Worm (Caenorhabditis elegans): ENCODE measurements around the gene ifb-2.

ifb-2 gene

DNA sequence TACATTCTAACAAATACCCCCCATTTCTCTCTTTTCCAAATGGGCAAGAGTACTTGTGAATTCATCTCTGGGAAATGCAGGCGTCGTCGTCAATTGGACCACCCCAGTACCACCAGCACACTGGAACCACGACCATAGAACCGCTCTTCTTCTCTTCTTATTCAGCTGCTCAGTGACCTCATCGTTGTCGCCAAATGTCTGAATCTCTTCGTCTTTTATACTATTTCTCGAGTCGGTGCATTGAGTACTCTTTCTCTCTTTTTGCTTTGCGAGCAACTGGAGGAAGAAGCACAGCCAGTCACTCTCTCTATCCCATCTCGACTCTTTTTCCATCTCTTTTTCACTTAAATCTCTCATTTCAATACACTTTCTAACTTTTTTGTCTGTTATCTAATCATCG lies 29.9 kb downstream of the ifb-2 start (continued):
- no peak for TF ChIP-seq vab-15 (tag; optimal IDR thresholded peaks at IDR 0.05)
- peak; percentile 51 for TF ChIP-seq nhr-47 (tag; optimal IDR thresholded peaks at IDR 0.05)
- no peak for TF ChIP-seq blmp-1 (tag; optimal IDR thresholded peaks at IDR 0.05)
- no peak for TF ChIP-seq hlh-17 (GFP tag; optimal IDR thresholded peaks at IDR 0.05; ENCODE audit: borderline replicate concordance)
- TF ChIP-seq dsc-1 (tag; optimal IDR thresholded peaks at IDR 0.05), result no peak
- TF ChIP-seq nhr-90 (tag; optimal IDR thresholded peaks at IDR 0.05; ENCODE audit: poor library complexity), result no peak
- TF ChIP-seq unc-98 (GFP tag; IDR thresholded peaks at IDR 0.05), result no peak
- peak; percentile 36 for TF ChIP-seq rnt-1 (tag; optimal IDR thresholded peaks at IDR 0.05)
- TF ChIP-seq lin-35 (GFP tag; optimal IDR thresholded peaks at IDR 0.05), result peak in 1 of 2 experiments; percentile 8
- TF ChIP-seq pqm-1 (tag; optimal IDR thresholded peaks at IDR 0.05), result no peak
- TF ChIP-seq ztf-11 (tag; optimal IDR thresholded peaks at IDR 0.05), result no peak
- TF ChIP-seq ces-1 (GFP tag; optimal IDR thresholded peaks at IDR 0.05), result no peak
- TF ChIP-seq alr-1 (tag; optimal IDR thresholded peaks at IDR 0.05; ENCODE audit: borderline replicate concordance), result no peak
- TF ChIP-seq snu-23 (GFP tag; optimal IDR thresholded peaks at IDR 0.05), result peak; percentile 48

DNA sequence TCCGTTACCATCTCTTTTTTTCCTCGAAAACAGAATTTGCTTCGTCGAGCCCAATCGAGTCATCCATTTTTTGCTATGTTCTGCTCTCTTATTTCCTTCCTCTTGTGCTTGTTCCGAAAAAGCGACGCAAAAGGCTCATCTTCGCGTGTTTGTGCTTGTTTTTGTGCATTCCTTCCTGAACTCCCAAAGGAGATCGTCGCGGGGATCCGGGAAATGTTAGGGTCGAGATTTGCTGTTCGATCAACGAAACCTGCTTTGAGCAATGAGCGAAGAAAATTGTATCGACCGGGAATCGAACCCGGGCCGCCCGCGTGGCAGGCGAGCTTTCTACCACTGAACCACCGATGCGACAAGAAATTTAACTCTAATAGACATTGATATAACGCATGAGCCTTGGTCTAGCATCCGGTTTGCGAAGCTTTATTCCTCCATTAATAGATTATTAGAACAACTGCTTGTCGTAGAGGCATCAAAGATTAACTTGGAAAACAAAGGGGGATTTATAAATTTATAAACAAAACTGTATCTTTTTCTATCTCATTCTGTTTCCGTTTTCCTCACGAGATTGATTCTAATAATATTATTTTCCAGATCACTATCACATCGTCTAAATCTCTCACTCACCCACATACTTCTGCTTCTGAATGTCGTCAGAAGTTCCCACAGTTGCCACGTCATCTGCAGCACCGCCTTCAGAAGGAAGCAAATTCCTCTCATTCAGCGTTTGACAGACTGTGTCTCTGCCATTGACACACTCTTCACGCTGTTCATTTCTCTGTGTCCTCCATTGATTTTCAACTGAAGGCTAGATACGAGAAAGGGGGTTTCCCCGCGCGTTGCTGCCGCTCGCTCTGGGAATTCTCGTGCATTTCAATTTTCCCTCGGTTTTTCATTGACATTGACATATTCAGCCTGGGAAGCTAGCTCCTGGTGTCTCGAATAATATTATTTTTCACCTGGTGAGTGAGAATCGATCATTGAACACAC lies 32.2 kb downstream of the ifb-2 start, which contains the start of gene K05F1.6:
Gene K05F1.6, plus strand, starts transcription at position 586 of the 987 bp plus-strand sequence.
- peak in 1 of 2 experiments; percentile 58 for TF ChIP-seq mdl-1 (tag; optimal IDR thresholded peaks at IDR 0.05)
- no peak for TF ChIP-seq snpc-4 (tag; optimal IDR thresholded peaks at IDR 0.05)
- TF ChIP-seq lsy-2 (tag; optimal IDR thresholded peaks at IDR 0.05), result peak in 1 of 2 experiments; percentile 52
- TF ChIP-seq vab-15 (tag; optimal IDR thresholded peaks at IDR 0.05), result no peak
- no peak for TF ChIP-seq aly-2 (tag; optimal IDR thresholded peaks at IDR 0.05)
- no peak for TF ChIP-seq zag-1 (tag; optimal IDR thresholded peaks at IDR 0.05)
- peak; percentile 52 for TF ChIP-seq mep-1 (tag; optimal IDR thresholded peaks at IDR 0.05)
- no peak for TF ChIP-seq sptf-1 (tag; optimal IDR thresholded peaks at IDR 0.05)
- peak; percentile 70 for TF ChIP-seq dsc-1 (tag; optimal IDR thresholded peaks at IDR 0.05)
- TF ChIP-seq unc-86 (tag; optimal IDR thresholded peaks at IDR 0.05), result peak; percentile 9
- TF ChIP-seq ceh-63 (GFP tag; optimal IDR thresholded peaks at IDR 0.05), result no peak
- TF ChIP-seq rnt-1 (tag; optimal IDR thresholded peaks at IDR 0.05), result peak; percentile 78
- peak in 1 of 3 experiments; percentile 8 for TF ChIP-seq dpl-1 (GFP tag; optimal IDR thresholded peaks at IDR 0.05)
- TF ChIP-seq nhr-85 (tag), result peak; percentile 53
- TF ChIP-seq fos-1 (tag; optimal IDR thresholded peaks at IDR 0.05), result peak; percentile 29
- TF ChIP-seq egl-13 (tag; optimal IDR thresholded peaks at IDR 0.05), result peak; percentile 44
- peak; percentile 55 for TF ChIP-seq nhr-20 (tag; optimal IDR thresholded peaks at IDR 0.05)
- TF ChIP-seq nhr-76 (tag; optimal IDR thresholded peaks at IDR 0.05), result peak; percentile 20
- TF ChIP-seq ztf-4 (tag; optimal IDR thresholded peaks at IDR 0.05), result peak; percentile 15
- TF ChIP-seq grh-1 (GFP tag; IDR thresholded peaks at IDR 0.05), result 0 out of 2 replicates have a peak, but pooled peaks have one; percentile 45
- peak; percentile 72 for TF ChIP-seq nhr-19 (GFP tag; conservative IDR thresholded peaks at IDR 0.05)
- peak; percentile 78 for TF ChIP-seq nhr-71 (tag; optimal IDR thresholded peaks at IDR 0.05)
- TF ChIP-seq ceh-8 (GFP tag; optimal IDR thresholded peaks at IDR 0.05), result peak; percentile 19
- TF ChIP-seq pax-3 (tag; optimal IDR thresholded peaks at IDR 0.05), result peak; percentile 19
- TF ChIP-seq isw-1 (GFP tag; IDR thresholded peaks at IDR 0.05), result 0 out of 2 replicates have a peak, but pooled peaks have one; percentile 1
- peak; percentile 19 for TF ChIP-seq zip-4 (GFP tag; optimal IDR thresholded peaks at IDR 0.05)
- peak in 1 of 2 experiments; percentile 36 for TF ChIP-seq ztf-11 (tag; optimal IDR thresholded peaks at IDR 0.05)
- peak; percentile 56 for TF ChIP-seq lin-14 (GFP tag; optimal IDR thresholded peaks at IDR 0.05)
- TF ChIP-seq elt-2 (tag; optimal IDR thresholded peaks at IDR 0.05), result peak; percentile 70
- peak; percentile 22 for TF ChIP-seq lin-13 (GFP tag; optimal IDR thresholded peaks at IDR 0.05)
- peak; percentile 1 for TF ChIP-seq jun-1 (tag; optimal IDR thresholded peaks at IDR 0.05)
- TF ChIP-seq efl-1 (optimal IDR thresholded peaks at IDR 0.05), result peak; percentile 40 to 69
- peak in 1 of 2 experiments; percentile 94 for TF ChIP-seq efl-1 (GFP tag; optimal IDR thresholded peaks at IDR 0.05 in 1 of 2)
- no peak for TF ChIP-seq nhr-11 (tag; optimal IDR thresholded peaks at IDR 0.05)
- peak; percentile 73 for TF ChIP-seq nhr-47 (tag; optimal IDR thresholded peaks at IDR 0.05)
- peak; percentile 42 for TF ChIP-seq swsn-7 (tag; optimal IDR thresholded peaks at IDR 0.05)
- peak; percentile 6 for TF ChIP-seq sup-37 (GFP tag; optimal IDR thresholded peaks at IDR 0.05)
- peak; percentile 59 for TF ChIP-seq C16A3.4 (tag; optimal IDR thresholded peaks at IDR 0.05)
- no peak for TF ChIP-seq nhr-84 (tag; optimal IDR thresholded peaks at IDR 0.05)

All from whole organism, L1 larva.